Worm (Caenorhabditis elegans): ENCODE measurements around the gene nspf-3.
"Not testable (repeated sequence)": the region's sequence is repeated elsewhere in the genome, so short reads cannot be mapped to it uniquely, and the experiment has no call there.

DNA sequence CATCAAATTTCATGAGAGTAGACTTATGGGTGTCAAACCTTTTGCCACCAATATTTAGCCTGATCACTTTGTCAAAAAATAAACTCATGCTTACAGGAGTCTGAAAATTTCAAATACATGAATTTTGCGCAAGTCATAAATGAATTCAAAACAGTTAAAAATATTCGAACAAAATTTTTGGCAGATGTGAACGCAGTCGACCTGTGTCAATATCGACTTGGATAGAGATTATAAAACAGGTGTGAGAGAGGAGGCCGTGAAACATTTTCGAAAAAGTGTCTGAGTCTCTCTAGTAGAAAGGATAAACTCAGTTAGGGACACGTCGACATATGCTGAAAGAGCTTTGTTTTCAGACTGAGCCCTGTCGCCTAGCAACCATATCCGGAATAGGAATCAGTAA, 43.2 kb downstream of the nspf-3 start, which contains the start of gene F22E5.12:
- TF ChIP-seq hlh-30 (tag; optimal IDR thresholded peaks at IDR 0.05; ENCODE audit: insufficient read depth); snpc-4 (tag; optimal IDR thresholded peaks at IDR 0.05); lin-38 (GFP tag; IDR thresholded peaks at IDR 0.05); nhr-6 (tag; optimal IDR thresholded peaks at IDR 0.05); nhr-10 (tag; optimal IDR thresholded peaks at IDR 0.05); mep-1 (tag; optimal IDR thresholded peaks at IDR 0.05); fkh-10 (GFP tag; optimal IDR thresholded peaks at IDR 0.05); unc-130 (GFP tag; optimal IDR thresholded peaks at IDR 0.05); F49E8.2 (tag; optimal IDR thresholded peaks at IDR 0.05; ENCODE audit: borderline replicate concordance); pqm-1 (tag; optimal IDR thresholded peaks at IDR 0.05); R02D3.7 (tag; optimal IDR thresholded peaks at IDR 0.05); jun-1 (tag; optimal IDR thresholded peaks at IDR 0.05); ZK546.5 (tag; optimal IDR thresholded peaks at IDR 0.05): not testable (repeated sequence)
